Worm (Caenorhabditis elegans): Measurements from ENCODE around the gene sams-4.

The sams-4 gene

ce11 chrIV:5796694-5797093 lies 49.5 kb downstream of the sams-4 start, which contains the start of gene C31H1.5:
C31H1.5 (minus strand) TSS chrIV:5796794.
- no peak for TF ChIP-seq sox-4 (tag; optimal IDR thresholded peaks at IDR 0.05)
- no peak for TF ChIP-seq ceh-18 (tag; optimal IDR thresholded peaks at IDR 0.05)
- no peak for TF ChIP-seq C38D4.7 (GFP tag; optimal IDR thresholded peaks at IDR 0.05)
- TF ChIP-seq ceh-31 (tag; optimal IDR thresholded peaks at IDR 0.05), result no peak
- no peak for TF ChIP-seq tbx-2 (tag; optimal IDR thresholded peaks at IDR 0.05)
- TF ChIP-seq ets-4 (tag; optimal IDR thresholded peaks at IDR 0.05), result no peak
- TF ChIP-seq sdc-2 (tag; optimal IDR thresholded peaks at IDR 0.05), result no peak
- no peak for TF ChIP-seq odd-2 (tag; optimal IDR thresholded peaks at IDR 0.05)
- TF ChIP-seq sox-2 (GFP tag; IDR thresholded peaks at IDR 0.05), result no peak
- TF ChIP-seq unc-42 (tag; optimal IDR thresholded peaks at IDR 0.05), result no peak

- no peak for TF ChIP-seq nfya-1 (tag; optimal IDR thresholded peaks at IDR 0.05)
- no peak for TF ChIP-seq K02D7.2 (tag; optimal IDR thresholded peaks at IDR 0.05)
- no peak for TF ChIP-seq lin-11 (tag; optimal IDR thresholded peaks at IDR 0.05)
- TF ChIP-seq pha-4 (tag; optimal IDR thresholded peaks at IDR 0.05), result no peak
- no peak for TF ChIP-seq ceh-18 (tag; optimal IDR thresholded peaks at IDR 0.05)
- TF ChIP-seq fkh-6 (tag; optimal IDR thresholded peaks at IDR 0.05), result no peak
- TF ChIP-seq ttx-3 (tag; optimal IDR thresholded peaks at IDR 0.05), result no peak
- no peak for TF ChIP-seq ztf-16 (tag; optimal IDR thresholded peaks at IDR 0.05)
These were observed 50.7 kb downstream of the sams-4 start for ce11 chrIV:5795495-5795894.

All from whole organism, late embryonic.